Worm (Caenorhabditis elegans) whole organism, L3 larva: ENCODE data around the gene Y6E2A.5.

Experiments
- R02D3.7 ChIP-seq: fragments of 150-350 bp; optimal IDR thresholded peaks from 2 replicates; lab custom pipeline; 2014; ENCODE audit warnings: missing biosample characterization, missing genetic modification characterization
- lin-39 ChIP-seq: fragments of 150-350 bp; optimal IDR thresholded peaks from 2 replicates; lab custom pipeline; 2018; ENCODE audit warnings: missing biosample characterization, missing genetic modification reagents, missing genetic modification characterization
- nhr-237 ChIP-seq: fragments of 150-350 bp; optimal IDR thresholded peaks from 2 replicates; lab custom pipeline; 2014; ENCODE audit warnings: missing biosample characterization, missing genetic modification characterization
- nhr-67 ChIP-seq: fragments of 150-350 bp; optimal IDR thresholded peaks from 2 replicates; lab custom pipeline; 2014; ENCODE audit warnings: missing biosample characterization, missing genetic modification characterization
- snpc-4 ChIP-seq: fragments of 150-350 bp; optimal IDR thresholded peaks from 2 replicates; lab custom pipeline; 2014; ENCODE audit warnings: missing biosample characterization, missing genetic modification characterization
- ztf-4 ChIP-seq: fragments of 150-350 bp; optimal IDR thresholded peaks from 2 replicates; lab custom pipeline; 2014; ENCODE audit warnings: missing biosample characterization, missing genetic modification characterization

DNA sequence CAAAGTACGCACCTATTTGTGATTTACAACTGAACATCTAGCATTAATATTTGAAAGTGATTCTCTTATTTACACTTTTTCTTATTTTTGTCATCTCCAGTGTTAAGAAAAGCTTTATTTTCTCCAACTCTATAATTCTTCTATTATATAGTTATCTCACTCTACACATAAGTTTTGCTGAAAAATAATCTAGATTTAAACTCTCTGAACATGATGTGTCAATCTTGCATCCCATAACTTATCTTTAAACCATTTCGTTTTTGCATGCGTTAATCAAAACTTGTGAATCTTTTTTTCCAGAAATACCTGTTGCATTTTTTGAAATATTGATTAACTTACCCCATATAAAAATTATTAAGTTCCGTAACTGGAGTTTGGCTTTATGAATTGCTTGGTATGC, 28.5 kb downstream of the Y6E2A.5 start, which contains the start of gene nhr-268:
- TF ChIP-seq snpc-4 (tag; lab: Kevin White, UChicago) (no peak), R02D3.7 (tag; lab: Kevin White, UChicago) (no peak), nhr-67 (no peak), ztf-4 (tag; lab: Kevin White, UChicago) (no peak), lin-39 (no peak), nhr-237 (tag; lab: Kevin White, UChicago) (no peak)
